Fruit fly (Drosophila melanogaster) whole organism, embryonic: ENCODE measurements around the gene rno.
A peak's percentile ranks its signal among the peaks of the same experiment; 100 is the strongest.

Experiments used
- ATbp ChIP-seq: fragments of 200-800 bp; sonication (Bioruptor generic); optimal IDR thresholded peaks from 2 replicates; lab custom pipeline; 2017; ENCODE audit warnings: missing biosample characterization, mild to moderate bottlenecking, missing genetic modification characterization, missing genetic modification reagents
- B-H1 ChIP-seq: fragments of 200-800 bp; sonication (Bioruptor generic); IDR thresholded peaks from 3 replicates; pipeline ENCODE4 v1.3.6; 2022; ENCODE audit warnings: missing biosample characterization, missing genetic modification characterization
- Bgb ChIP-seq: fragments of 200-800 bp; sonication (Bioruptor generic); IDR thresholded peaks from 2 replicates; pipeline ENCODE4 v1.3.6; 2022; ENCODE audit warnings: missing biosample characterization, missing genetic modification characterization; ENCODE audit not compliant: partially characterized antibody
- CG11093 ChIP-seq: fragments of 200-800 bp; sonication (Bioruptor generic); IDR thresholded peaks from 3 replicates; pipeline ENCODE4 v1.3.6; 2022; ENCODE audit warnings: missing biosample characterization, missing genetic modification characterization
- CG12236 ChIP-seq: fragments of 200-800 bp; sonication (Bioruptor generic); optimal IDR thresholded peaks from 2 replicates; lab custom pipeline; 2016; ENCODE audit warnings: missing biosample characterization, missing genetic modification characterization
- CG13424 ChIP-seq: fragments of 200-800 bp; sonication (Bioruptor generic); optimal IDR thresholded peaks from 2 replicates; lab custom pipeline; 2019; ENCODE audit warnings: missing biosample characterization, mild to moderate bottlenecking, missing genetic modification characterization, moderate library complexity
- CG15269 ChIP-seq: fragments of 200-800 bp; sonication (Bioruptor generic); optimal IDR thresholded peaks from 2 replicates; lab custom pipeline; 2018; ENCODE audit warnings: missing biosample characterization, mild to moderate bottlenecking, missing genetic modification characterization, moderate library complexity
- CG2202 ChIP-seq: fragments of 200-800 bp; sonication (Bioruptor generic); optimal IDR thresholded peaks from 2 replicates; lab custom pipeline; 2018; ENCODE audit warnings: missing biosample characterization, mild to moderate bottlenecking, missing genetic modification characterization
- CG32532 ChIP-seq: fragments of 200-800 bp; sonication (Bioruptor generic); IDR thresholded peaks from 2 replicates; pipeline ENCODE4 v1.3.6; 2022; ENCODE audit warnings: missing biosample characterization, missing genetic modification characterization
- CG3995 ChIP-seq: fragments of 200-800 bp; sonication (Bioruptor generic); optimal IDR thresholded peaks from 3 replicates; lab custom pipeline; 2016; ENCODE audit warnings: missing biosample characterization, missing genetic modification characterization
- CG6791 ChIP-seq: fragments of 200-800 bp; sonication (Bioruptor generic); IDR thresholded peaks from 3 replicates; pipeline ENCODE4 v1.3.6; 2022; ENCODE audit warnings: missing biosample characterization, missing genetic modification characterization; ENCODE audit not compliant: partially characterized antibody
- CG6854 ChIP-seq: fragments of 200-800 bp; sonication (Bioruptor generic); optimal IDR thresholded peaks from 3 replicates; lab custom pipeline; 2017; ENCODE audit warnings: missing biosample characterization, mild to moderate bottlenecking, missing genetic modification characterization
- CG7745 ChIP-seq: fragments of 200-800 bp; sonication (Bioruptor generic); optimal IDR thresholded peaks from 2 replicates; lab custom pipeline; 2018; ENCODE audit warnings: missing biosample characterization, mild to moderate bottlenecking, missing genetic modification characterization, moderate library complexity
- CG7786 ChIP-seq: fragments of 200-800 bp; sonication (Bioruptor generic); optimal IDR thresholded peaks from 2 replicates; lab custom pipeline; 2016; ENCODE audit warnings: missing biosample characterization, missing genetic modification characterization
- CoRest ChIP-seq: fragments of 200-800 bp; sonication (Bioruptor generic); optimal IDR thresholded peaks from 3 replicates; lab custom pipeline; 2018; ENCODE audit warnings: missing biosample characterization, mild to moderate bottlenecking, missing genetic modification characterization, moderate library complexity
- D ChIP-seq, 2 experiments: fragments of 200-800 bp in 1 of 2; fragments of >200 bp in 1 of 2; sonication (Bioruptor generic) in 1 of 2; optimal IDR thresholded peaks; 2 replicates in 1 of 2; 3 replicates in 1 of 2; lab custom pipeline; 2017; ENCODE audit warnings: mild to moderate bottlenecking in 1 of 2, missing biosample characterization in 1 of 2, missing genetic modification characterization in 1 of 2, missing genetic modification reagents in 1 of 2
- D19A ChIP-seq: fragments of 200-800 bp; optimal IDR thresholded peaks from 3 replicates; lab custom pipeline; 2019; ENCODE audit warnings: missing biosample characterization, mild to moderate bottlenecking, missing genetic modification characterization, moderate library complexity
- Dek ChIP-seq: fragments of 200-800 bp; sonication (Bioruptor generic); optimal IDR thresholded peaks from 3 replicates; lab custom pipeline; 2019; ENCODE audit warnings: missing biosample characterization, mild to moderate bottlenecking, missing genetic modification characterization, moderate library complexity
- E2f2 ChIP-seq: fragments of 200-800 bp; sonication (Bioruptor generic); IDR thresholded peaks from 2 replicates; pipeline ENCODE4 v1.3.6; 2022; ENCODE audit warnings: missing biosample characterization, missing genetic modification characterization
- Eip74EF ChIP-seq, 2 experiments: fragments of 200-800 bp in 1 of 2; fragments of >200 bp in 1 of 2; sonication (Bioruptor generic) in 1 of 2; optimal IDR thresholded peaks; 2 replicates each; lab custom pipeline; 2017 to 2019; ENCODE audit warnings: missing biosample characterization in 2 of 2, missing genetic modification characterization in 2 of 2, mild to moderate bottlenecking in 1 of 2, moderate library complexity in 1 of 2
- Gug ChIP-seq: fragments of 200-800 bp; sonication (Bioruptor generic); IDR thresholded peaks from 4 replicates; pipeline ENCODE4 v1.3.6; 2022; ENCODE audit warnings: missing biosample characterization, missing genetic modification characterization
- HLH54F ChIP-seq: fragments of 200-800 bp; sonication (Bioruptor generic); optimal IDR thresholded peaks from 3 replicates; lab custom pipeline; 2016; ENCODE audit warnings: missing biosample characterization, missing genetic modification characterization
- Hsf ChIP-seq: fragments of 200-800 bp; sonication (Bioruptor generic); optimal IDR thresholded peaks from 3 replicates; lab custom pipeline; 2016; ENCODE audit warnings: missing biosample characterization, missing genetic modification characterization
- Jarid2 ChIP-seq: fragments of 200-800 bp; sonication (Bioruptor generic); optimal IDR thresholded peaks from 3 replicates; lab custom pipeline; 2017; ENCODE audit warnings: mild to moderate bottlenecking, missing biosample characterization, missing genetic modification reagents, missing genetic modification characterization
- NC2β ChIP-seq: fragments of 200-800 bp; sonication (Bioruptor generic); optimal IDR thresholded peaks from 2 replicates; lab custom pipeline; 2016; ENCODE audit warnings: missing biosample characterization, missing genetic modification characterization
- Oaz ChIP-seq: fragments of 200-800 bp; sonication (Bioruptor generic); IDR thresholded peaks from 2 replicates; pipeline ENCODE4 v1.3.6; 2022; ENCODE audit warnings: missing biosample characterization, missing genetic modification characterization
- Rx ChIP-seq: fragments of 200-800 bp; sonication (Bioruptor generic); IDR thresholded peaks from 2 replicates; pipeline ENCODE4 v1.3.6; 2022; ENCODE audit warnings: missing biosample characterization, missing genetic modification characterization
- Scr ChIP-seq: fragments of 200-800 bp; sonication (Bioruptor generic); IDR thresholded peaks from 2 replicates; pipeline ENCODE4 v1.3.6; 2022; ENCODE audit warnings: missing biosample characterization, missing genetic modification characterization; ENCODE audit not compliant: partially characterized antibody
- ash1 ChIP-seq: fragments of 200-800 bp; sonication (Bioruptor generic); optimal IDR thresholded peaks from 2 replicates; lab custom pipeline; 2018; ENCODE audit warnings: missing biosample characterization, mild to moderate bottlenecking, missing genetic modification characterization
- bbx ChIP-seq: fragments of 200-800 bp; sonication (Bioruptor generic); IDR thresholded peaks from 2 replicates; pipeline ENCODE4 v1.3.6; 2022; ENCODE audit warnings: missing biosample characterization, missing genetic modification characterization; ENCODE audit not compliant: partially characterized antibody
- bcd ChIP-seq: fragments of 200-800 bp; sonication (Bioruptor generic); optimal IDR thresholded peaks from 2 replicates; lab custom pipeline; 2017; ENCODE audit warnings: missing biosample characterization, mild to moderate bottlenecking, missing genetic modification characterization
- croc ChIP-seq: fragments of 200-800 bp; sonication (Bioruptor generic); conservative IDR thresholded peaks from 3 replicates; pipeline ENCODE4 v1.3.6; 2022; ENCODE audit warnings: missing biosample characterization, missing genetic modification characterization
- hbn ChIP-seq: fragments of 200-800 bp; sonication (Bioruptor generic); IDR thresholded peaks from 2 replicates; pipeline ENCODE4 v1.3.6; 2022; ENCODE audit warnings: missing biosample characterization, missing genetic modification characterization; ENCODE audit not compliant: partially characterized antibody
- lmd ChIP-seq: fragments of 200-800 bp; sonication (Bioruptor generic); IDR thresholded peaks from 2 replicates; pipeline ENCODE4 v1.3.6; 2022; ENCODE audit warnings: missing biosample characterization, missing genetic modification characterization
- org-1 ChIP-seq: fragments of 200-800 bp; sonication (Bioruptor generic); optimal IDR thresholded peaks from 2 replicates; lab custom pipeline; 2017; ENCODE audit warnings: missing biosample characterization, missing genetic modification characterization
- pfk ChIP-seq: fragments of 200-800 bp; sonication (Bioruptor generic); optimal IDR thresholded peaks from 2 replicates; lab custom pipeline; 2018; ENCODE audit warnings: missing biosample characterization, mild to moderate bottlenecking, missing genetic modification characterization, moderate library complexity
- pita ChIP-seq: fragments of 200-800 bp; sonication (Bioruptor generic); optimal IDR thresholded peaks from 2 replicates; lab custom pipeline; 2017; ENCODE audit warnings: missing biosample characterization, mild to moderate bottlenecking, missing genetic modification characterization
- pros ChIP-seq: fragments of 200-800 bp; sonication (Bioruptor generic); optimal IDR thresholded peaks from 3 replicates; lab custom pipeline; 2019; ENCODE audit warnings: missing biosample characterization, mild to moderate bottlenecking, missing genetic modification characterization, moderate library complexity
- ssp ChIP-seq: fragments of 200-800 bp; sonication (Bioruptor generic); IDR thresholded peaks from 2 replicates; pipeline ENCODE4 v1.3.6; 2022; ENCODE audit warnings: missing biosample characterization, missing genetic modification characterization
- wek ChIP-seq: fragments of 200-800 bp; sonication (Bioruptor generic); optimal IDR thresholded peaks from 3 replicates; lab custom pipeline; 2018; ENCODE audit warnings: missing biosample characterization, mild to moderate bottlenecking, missing genetic modification characterization, moderate library complexity
- zen ChIP-seq: fragments of 200-800 bp; sonication (Bioruptor generic); optimal IDR thresholded peaks from 3 replicates; lab custom pipeline; 2018; ENCODE audit warnings: missing biosample characterization, mild to moderate bottlenecking, missing genetic modification characterization, moderate library complexity
- zf30C ChIP-seq: fragments of 200-800 bp; sonication (Bioruptor generic); optimal IDR thresholded peaks from 3 replicates; lab custom pipeline; 2018; ENCODE audit warnings: missing biosample characterization, mild to moderate bottlenecking, missing genetic modification characterization
- zfh2 ChIP-seq: fragments of 200-800 bp; sonication (Bioruptor generic); optimal IDR thresholded peaks from 2 replicates; lab custom pipeline; 2016; ENCODE audit warnings: missing biosample characterization, missing genetic modification characterization

The rno gene

DNA sequence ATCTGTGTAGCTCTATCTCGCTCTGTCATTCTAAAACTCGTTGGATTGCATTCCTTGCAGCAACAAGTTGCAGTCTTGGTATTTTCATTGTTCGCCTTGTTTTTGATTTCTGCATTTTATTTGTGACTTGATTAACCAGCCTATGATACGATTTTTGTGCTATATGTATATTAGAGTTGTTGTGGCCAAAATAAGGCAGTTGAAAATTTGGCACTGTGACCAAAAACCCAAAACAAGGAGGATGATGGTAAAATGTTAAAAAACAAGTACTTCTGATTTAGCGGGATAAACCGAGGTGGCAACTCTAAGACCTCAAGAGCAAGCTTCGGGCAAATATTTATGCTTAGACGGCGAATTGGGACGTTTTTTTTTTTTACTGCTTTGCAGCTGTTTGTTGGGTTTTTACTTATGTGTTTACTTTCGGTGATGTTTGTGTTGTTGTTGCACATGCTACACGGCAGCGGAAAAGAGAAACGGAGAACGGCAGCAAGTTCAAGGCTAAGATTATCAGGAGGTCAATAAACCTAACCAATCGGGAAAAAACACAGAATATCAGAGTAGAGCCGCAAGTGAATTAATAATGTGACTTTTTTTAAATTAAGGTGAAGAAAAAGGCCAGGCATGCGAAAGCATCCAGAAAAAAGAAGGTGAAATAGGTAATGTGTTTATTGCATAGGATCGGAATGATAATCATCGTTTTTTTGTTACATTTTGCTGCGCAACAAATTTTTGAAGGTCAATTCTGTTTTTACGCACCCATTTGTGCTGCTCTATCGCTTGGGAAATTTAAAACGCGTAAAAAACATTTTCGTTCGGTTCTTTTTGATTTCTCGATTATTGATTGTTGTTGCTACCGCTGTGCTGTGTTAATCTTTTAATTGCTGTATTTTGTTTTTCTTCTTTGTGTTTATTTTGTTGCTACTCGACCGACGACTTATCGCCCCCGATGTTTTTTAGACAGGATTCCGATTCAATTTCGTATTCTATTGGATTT is 59.7 kb downstream of the rno start (continued):
- TF ChIP-seq B-H1 (no peak), zfh2 (GFP tag; lab: Kevin White, UChicago) (no peak), ATbp (GFP tag; lab: Kevin White, UChicago) (no peak), pros (no peak), org-1 (GFP tag; lab: Kevin White, UChicago) (no peak), bbx (no peak), CG32532 (GFP tag; lab: Robert Waterston, UW) (no peak), Gug (GFP tag; lab: Robert Waterston, UW) (no peak), croc (GFP tag; lab: Robert Waterston, UW) (no peak), Jarid2 (GFP tag; lab: Kevin White, UChicago) (no peak), ssp (GFP tag; lab: Robert Waterston, UW) (no peak), Scr (GFP tag; lab: Robert Waterston, UW) (no peak), E2f2 (no peak), pita (GFP tag; lab: Kevin White, UChicago) (no peak), pfk (no peak), Dek (tag; lab: Kevin White, UChicago) (no peak), Bgb (GFP tag; lab: Robert Waterston, UW) (no peak), CG11093 (GFP tag; lab: Robert Waterston, UW) (no peak), wek (GFP tag; lab: Kevin White, UChicago) (no peak), CG7786 (no peak), CG7745 (no peak), Oaz (GFP tag; lab: Robert Waterston, UW) (no peak), CG6791 (GFP tag; lab: Robert Waterston, UW) (no peak), CG3995 (GFP tag; lab: Kevin White, UChicago) (peak; percentile 9), zf30C (GFP tag; lab: Kevin White, UChicago) (no peak), hbn (GFP tag; lab: Robert Waterston, UW) (no peak), CG13424 (tag; lab: Kevin White, UChicago) (no peak), D (optimal IDR thresholded peaks at IDR 0.05; lab: Kevin White, UChicago) (no peak), D (GFP tag; optimal IDR thresholded peaks at IDR 0.05; lab: Kevin White, UChicago) (no peak), CG2202 (no peak), CG6854 (GFP tag; lab: Kevin White, UChicago) (no peak), CG12236 (GFP tag; lab: Kevin White, UChicago) (no peak), Rx (GFP tag; lab: Robert Waterston, UW) (no peak), CG15269 (tag; lab: Kevin White, UChicago) (peak; percentile 13), bcd (GFP tag; lab: Kevin White, UChicago) (no peak), CoRest (no peak), Hsf (GFP tag; lab: Kevin White, UChicago) (no peak), Eip74EF (GFP tag; optimal IDR thresholded peaks at IDR 0.05; lab: Kevin White, UChicago) (peak in 1 of 2 experiments; percentile 5), D19A (peak; percentile 17), ash1 (GFP tag; lab: Kevin White, UChicago) (no peak), lmd (GFP tag; lab: Robert Waterston, UW) (no peak), HLH54F (GFP tag; lab: Kevin White, UChicago) (no peak), NC2β (GFP tag; lab: Kevin White, UChicago) (peak; percentile 2), zen (no peak)
